Fruit fly (Drosophila melanogaster): Measurements from ENCODE around the gene CG1172.

The CG1172 gene

dm6 chr3R:5427157-5427556 is 33.4 kb downstream of the CG1172 start, which contains the start of gene CG12147:
TSS of gene CG12147 (minus strand) at chr3R:5427257.
- TF ChIP-seq CG8159 (tag; optimal IDR thresholded peaks at IDR 0.05) (no peak), Ets98B (GFP tag; IDR thresholded peaks at IDR 0.05) (no peak), rn (GFP tag; IDR thresholded peaks at IDR 0.05) (no peak), CG32121 (GFP tag; IDR thresholded peaks at IDR 0.05) (no peak), Pif1A (GFP tag; optimal IDR thresholded peaks at IDR 0.05) (no peak), CG12605 (GFP tag; IDR thresholded peaks at IDR 0.05) (no peak), fd96Ca (GFP tag; IDR thresholded peaks at IDR 0.05) (no peak), CG13204 (GFP tag; optimal IDR thresholded peaks at IDR 0.05) (no peak), CG4496 (GFP tag; IDR thresholded peaks at IDR 0.05) (no peak), CG14655 (GFP tag; optimal IDR thresholded peaks at IDR 0.05) (no peak)

- TF ChIP-seq CG17806 (tag; optimal IDR thresholded peaks at IDR 0.05) (no peak), CG13204 (GFP tag; optimal IDR thresholded peaks at IDR 0.05) (no peak), gl (tag; optimal IDR thresholded peaks at IDR 0.05) (no peak), CG12605 (GFP tag; IDR thresholded peaks at IDR 0.05) (no peak), CG10348 (GFP tag; IDR thresholded peaks at IDR 0.05) (no peak), D1 (tag; optimal IDR thresholded peaks at IDR 0.05) (no peak), CG4496 (GFP tag; IDR thresholded peaks at IDR 0.05) (no peak)
Observed at dm6 chr3R:5429786-5430185, 36.1 kb downstream of the CG1172 start.

- no peak for TF ChIP-seq CG32121 (GFP tag; IDR thresholded peaks at IDR 0.05)
- TF ChIP-seq CG8301 (tag; optimal IDR thresholded peaks at IDR 0.05) = no peak
- no peak for TF ChIP-seq CG34367 (tag; optimal IDR thresholded peaks at IDR 0.05)
- no peak for TF ChIP-seq Snoo (tag; optimal IDR thresholded peaks at IDR 0.05)
- no peak for TF ChIP-seq D1 (tag; optimal IDR thresholded peaks at IDR 0.05)
- TF ChIP-seq CG13204 (GFP tag; optimal IDR thresholded peaks at IDR 0.05) = no peak
- no peak for TF ChIP-seq CG14655 (GFP tag; optimal IDR thresholded peaks at IDR 0.05)
- no peak for TF ChIP-seq CG12605 (GFP tag; IDR thresholded peaks at IDR 0.05)
- TF ChIP-seq CG9948 (tag; optimal IDR thresholded peaks at IDR 0.05) = no peak
- no peak for TF ChIP-seq gl (tag; optimal IDR thresholded peaks at IDR 0.05)
- TF ChIP-seq CG10348 (GFP tag; IDR thresholded peaks at IDR 0.05) = no peak
- no peak for TF ChIP-seq CG15710 (tag; optimal IDR thresholded peaks at IDR 0.05)
- no peak for TF ChIP-seq Ets98B (GFP tag; IDR thresholded peaks at IDR 0.05)
- no peak for TF ChIP-seq fd96Ca (GFP tag; IDR thresholded peaks at IDR 0.05)
- no peak for TF ChIP-seq CG17806 (tag; optimal IDR thresholded peaks at IDR 0.05)
Observed at dm6 chr3R:5438750-5439149, 45.0 kb downstream of the CG1172 start.
